Fruit fly (Drosophila melanogaster) whole organism, embryonic: ENCODE results near the gene CG7579.
A peak's percentile ranks its signal among the peaks of the same experiment; 100 is the strongest.

Experiments used
- CG10267 ChIP-seq: fragments of 200-800 bp; sonication (Bioruptor generic); optimal IDR thresholded peaks from 2 replicates; lab custom pipeline; 2018; ENCODE audit warnings: missing biosample characterization, mild to moderate bottlenecking, missing genetic modification characterization, moderate library complexity
- CG11093 ChIP-seq: fragments of 200-800 bp; sonication (Bioruptor generic); IDR thresholded peaks from 3 replicates; pipeline ENCODE4 v1.3.6; 2022; ENCODE audit warnings: missing biosample characterization, missing genetic modification characterization
- CG12155 ChIP-seq: fragments of 200-800 bp; sonication (Bioruptor generic); optimal IDR thresholded peaks from 3 replicates; lab custom pipeline; 2016; ENCODE audit warnings: missing biosample characterization, missing genetic modification characterization
- CG12299 ChIP-seq: fragments of 200-800 bp; sonication (Bioruptor generic); optimal IDR thresholded peaks from 2 replicates; lab custom pipeline; 2018; ENCODE audit warnings: missing biosample characterization, mild to moderate bottlenecking, missing genetic modification characterization
- CG13775 ChIP-seq: fragments of 200-800 bp; sonication (Bioruptor generic); optimal IDR thresholded peaks from 3 replicates; lab custom pipeline; 2017; ENCODE audit warnings: missing biosample characterization, mild to moderate bottlenecking, missing genetic modification characterization
- CG14710 ChIP-seq: fragments of 200-800 bp; sonication (Bioruptor generic); optimal IDR thresholded peaks from 3 replicates; lab custom pipeline; 2019; ENCODE audit warnings: missing biosample characterization, mild to moderate bottlenecking, missing genetic modification characterization, moderate library complexity
- CG33557 ChIP-seq: fragments of 200-800 bp; sonication (Bioruptor generic); optimal IDR thresholded peaks from 2 replicates; lab custom pipeline; 2019; ENCODE audit warnings: missing biosample characterization, mild to moderate bottlenecking, missing genetic modification characterization, moderate library complexity
- CG3726 ChIP-seq: fragments of 200-800 bp; sonication (Bioruptor generic); IDR thresholded peaks from 3 replicates; pipeline ENCODE4, ENCODE4 v1.3.6; 2022; ENCODE audit warnings: missing biosample characterization, missing genetic modification characterization
- CG4404 ChIP-seq: fragments of 200-800 bp; sonication (Bioruptor generic); IDR thresholded peaks from 2 replicates; pipeline ENCODE4 v1.3.6; 2022; ENCODE audit warnings: missing biosample characterization, missing genetic modification characterization
- CG5180 ChIP-seq: fragments of 200-800 bp; sonication (Bioruptor generic); optimal IDR thresholded peaks from 3 replicates; lab custom pipeline; 2017; ENCODE audit warnings: missing biosample characterization, missing genetic modification characterization, mild to moderate bottlenecking, moderate library complexity, missing genetic modification reagents
- CG6254 ChIP-seq: fragments of 200-800 bp; sonication (Bioruptor generic); optimal IDR thresholded peaks from 3 replicates; lab custom pipeline; 2017; ENCODE audit warnings: mild to moderate bottlenecking, missing biosample characterization, missing genetic modification reagents, missing genetic modification characterization
- CG7839 ChIP-seq: fragments of 200-800 bp; sonication (Bioruptor generic); optimal IDR thresholded peaks from 3 replicates; lab custom pipeline; 2018; ENCODE audit warnings: missing biosample characterization, mild to moderate bottlenecking, missing genetic modification characterization, moderate library complexity
- CG8924 ChIP-seq: fragments of 200-800 bp; optimal IDR thresholded peaks from 3 replicates; lab custom pipeline; 2019; ENCODE audit warnings: missing biosample characterization, mild to moderate bottlenecking, missing genetic modification characterization, moderate library complexity
- CG9437 ChIP-seq: fragments of 200-800 bp; sonication (Bioruptor generic); optimal IDR thresholded peaks from 2 replicates; lab custom pipeline; 2018; ENCODE audit warnings: missing biosample characterization, mild to moderate bottlenecking, missing genetic modification characterization
- D ChIP-seq, 2 experiments: fragments of 200-800 bp in 1 of 2; fragments of >200 bp in 1 of 2; sonication (Bioruptor generic) in 1 of 2; optimal IDR thresholded peaks; 2 replicates in 1 of 2; 3 replicates in 1 of 2; lab custom pipeline; 2017; ENCODE audit warnings: mild to moderate bottlenecking in 1 of 2, missing biosample characterization in 1 of 2, missing genetic modification characterization in 1 of 2, missing genetic modification reagents in 1 of 2
- Dip3 ChIP-seq: fragments of 200-800 bp; sonication (Bioruptor generic); optimal IDR thresholded peaks from 3 replicates; lab custom pipeline; 2016; ENCODE audit warnings: missing biosample characterization, missing genetic modification characterization
- Doc3 ChIP-seq: fragments of 200-800 bp; sonication (Bioruptor generic); IDR thresholded peaks from 3 replicates; pipeline ENCODE4 v1.3.6; 2022; ENCODE audit warnings: missing biosample characterization, missing genetic modification characterization; ENCODE audit not compliant: partially characterized antibody
- Dref ChIP-seq: fragments of 200-800 bp; sonication (Bioruptor generic); IDR thresholded peaks from 2 replicates; pipeline ENCODE4 v1.3.6; 2022; ENCODE audit warnings: missing biosample characterization, missing genetic modification characterization
- ERR ChIP-seq: fragments of 200-800 bp; sonication (Bioruptor generic); optimal IDR thresholded peaks from 2 replicates; lab custom pipeline; 2016; ENCODE audit warnings: missing biosample characterization, missing genetic modification characterization
- Elba2 ChIP-seq: fragments of 200-800 bp; sonication (Bioruptor generic); optimal IDR thresholded peaks from 3 replicates; lab custom pipeline; 2016; ENCODE audit warnings: missing biosample characterization, missing genetic modification characterization
- Ets65A ChIP-seq: fragments of 200-800 bp; sonication (Bioruptor generic); peaks from one replicate; lab custom pipeline; 2016; ENCODE audit warnings: missing biosample characterization, missing genetic modification characterization
- Gsc ChIP-seq: fragments of 200-800 bp; sonication (Bioruptor generic); IDR thresholded peaks from 2 replicates; pipeline ENCODE4 v1.3.6; 2022; ENCODE audit warnings: missing biosample characterization, missing genetic modification characterization
- Med ChIP-seq: fragments of 200-800 bp; sonication (Bioruptor generic); peaks from one replicate; lab custom pipeline; 2016; ENCODE audit warnings: missing biosample characterization, missing genetic modification characterization, mild to moderate bottlenecking, inconsistent platforms, moderate library complexity
- NC2α ChIP-seq: fragments of 200-800 bp; sonication (Bioruptor generic); optimal IDR thresholded peaks from 2 replicates; lab custom pipeline; 2016; ENCODE audit warnings: missing biosample characterization, missing genetic modification characterization
- Nf-YB ChIP-seq: fragments of 200-800 bp; sonication (Bioruptor generic); optimal IDR thresholded peaks from 3 replicates; lab custom pipeline; 2019; ENCODE audit warnings: missing biosample characterization, mild to moderate bottlenecking, missing genetic modification characterization, moderate library complexity
- Six4 ChIP-seq: fragments of 200-800 bp; sonication (Bioruptor generic); optimal IDR thresholded peaks from 2 replicates; lab custom pipeline; 2016; ENCODE audit warnings: missing biosample characterization, missing genetic modification characterization
- Ssrp ChIP-seq: fragments of 200-800 bp; sonication (Bioruptor generic); optimal IDR thresholded peaks from 2 replicates; lab custom pipeline; 2018; ENCODE audit warnings: missing biosample characterization, mild to moderate bottlenecking, missing genetic modification characterization, moderate library complexity
- Stat92E ChIP-seq, 3 experiments: fragments of >200 bp in 2 of 3; fragments of 200-800 bp in 1 of 3; sonication (Bioruptor generic) in 1 of 3; optimal IDR thresholded peaks; 2 replicates each; lab custom pipeline; 2017 to 2019; ENCODE audit warnings: missing biosample characterization in 3 of 3, missing genetic modification characterization in 3 of 3, mild to moderate bottlenecking in 1 of 3, moderate library complexity in 1 of 3
- YL-1 ChIP-seq: fragments of 200-800 bp; sonication (Bioruptor generic); optimal IDR thresholded peaks from 3 replicates; lab custom pipeline; 2017; ENCODE audit warnings: missing biosample characterization, mild to moderate bottlenecking, missing genetic modification characterization
- al ChIP-seq: fragments of 200-800 bp; sonication (Bioruptor generic); IDR thresholded peaks from 2 replicates; pipeline ENCODE4 v1.3.6; 2022; ENCODE audit warnings: missing biosample characterization, missing genetic modification characterization
- bcd ChIP-seq: fragments of 200-800 bp; sonication (Bioruptor generic); optimal IDR thresholded peaks from 2 replicates; lab custom pipeline; 2017; ENCODE audit warnings: missing biosample characterization, mild to moderate bottlenecking, missing genetic modification characterization
- bsh ChIP-seq, 2 experiments: fragments of 200-800 bp; sonication (Bioruptor generic); optimal IDR thresholded peaks; 2 replicates each; lab custom pipeline; 2017 to 2018; ENCODE audit warnings: mild to moderate bottlenecking in 2 of 2, missing biosample characterization in 2 of 2, missing genetic modification characterization in 2 of 2, moderate library complexity in 1 of 2
- chinmo ChIP-seq: fragments of 200-800 bp; sonication (Bioruptor generic); IDR thresholded peaks from 4 replicates; pipeline ENCODE4 v1.3.6; 2022; ENCODE audit warnings: missing biosample characterization, missing genetic modification characterization; ENCODE audit not compliant: partially characterized antibody
- dmrt11E ChIP-seq: fragments of 200-800 bp; sonication (Bioruptor generic); optimal IDR thresholded peaks from 3 replicates; lab custom pipeline; 2018; ENCODE audit warnings: missing biosample characterization, mild to moderate bottlenecking, missing genetic modification characterization, moderate library complexity
- dysf ChIP-seq: fragments of 200-800 bp; sonication (Bioruptor generic); IDR thresholded peaks from 3 replicates; pipeline ENCODE4 v1.3.6; 2022; ENCODE audit warnings: missing biosample characterization, missing genetic modification characterization
- gfzf ChIP-seq: fragments of 200-800 bp; sonication (Bioruptor generic); optimal IDR thresholded peaks from 2 replicates; lab custom pipeline; 2016; ENCODE audit warnings: missing biosample characterization, mild to moderate bottlenecking, missing genetic modification characterization, moderate library complexity
- grau ChIP-seq: fragments of 200-800 bp; optimal IDR thresholded peaks from 3 replicates; lab custom pipeline; 2019; ENCODE audit warnings: missing biosample characterization, mild to moderate bottlenecking, missing genetic modification characterization, moderate library complexity
- gsb ChIP-seq: fragments of 200-800 bp; sonication (Bioruptor generic); IDR thresholded peaks from 2 replicates; pipeline ENCODE4 v1.3.6; 2022; ENCODE audit warnings: missing biosample characterization, missing genetic modification characterization
- kay ChIP-seq: fragments of 200-800 bp; sonication (Bioruptor generic); optimal IDR thresholded peaks from 2 replicates; lab custom pipeline; 2016; ENCODE audit warnings: missing biosample characterization, missing genetic modification characterization
- lola ChIP-seq, 3 experiments: fragments of >200 bp in 2 of 3; fragments of 200-800 bp in 1 of 3; sonication (Bioruptor generic) in 1 of 3; optimal IDR thresholded peaks; 2 replicates each; lab custom pipeline; 2017 to 2019; ENCODE audit warnings: missing biosample characterization in 3 of 3, missing genetic modification characterization in 3 of 3, mild to moderate bottlenecking in 1 of 3, moderate library complexity in 1 of 3
- phol ChIP-seq: fragments of 200-800 bp; sonication (Bioruptor generic); optimal IDR thresholded peaks from 3 replicates; lab custom pipeline; 2018; ENCODE audit warnings: missing biosample characterization, mild to moderate bottlenecking, missing genetic modification characterization, moderate library complexity
- sc ChIP-seq, 3 experiments: fragments of >200 bp in 2 of 3; fragments of 200-800 bp in 1 of 3; sonication (Bioruptor generic) in 1 of 3; optimal IDR thresholded peaks; 2 replicates in 2 of 3; 3 replicates in 1 of 3; lab custom pipeline; 2017; ENCODE audit warnings: mild to moderate bottlenecking in 1 of 3, missing biosample characterization in 1 of 3, missing genetic modification characterization in 1 of 3, missing genetic modification reagents in 1 of 3
- tin ChIP-seq: fragments of 200-800 bp; sonication (Bioruptor generic); optimal IDR thresholded peaks from 3 replicates; lab custom pipeline; 2016; ENCODE audit warnings: missing biosample characterization, missing genetic modification characterization
- tio ChIP-seq: fragments of 200-800 bp; sonication (Bioruptor generic); optimal IDR thresholded peaks from 2 replicates; lab custom pipeline; 2017; ENCODE audit warnings: missing biosample characterization, missing genetic modification characterization, inconsistent platforms
- trh ChIP-seq: fragments of 200-800 bp; sonication (Bioruptor generic); optimal IDR thresholded peaks from 2 replicates; lab custom pipeline; 2016; ENCODE audit warnings: missing biosample characterization, missing genetic modification characterization

Gene CG7579

DNA sequence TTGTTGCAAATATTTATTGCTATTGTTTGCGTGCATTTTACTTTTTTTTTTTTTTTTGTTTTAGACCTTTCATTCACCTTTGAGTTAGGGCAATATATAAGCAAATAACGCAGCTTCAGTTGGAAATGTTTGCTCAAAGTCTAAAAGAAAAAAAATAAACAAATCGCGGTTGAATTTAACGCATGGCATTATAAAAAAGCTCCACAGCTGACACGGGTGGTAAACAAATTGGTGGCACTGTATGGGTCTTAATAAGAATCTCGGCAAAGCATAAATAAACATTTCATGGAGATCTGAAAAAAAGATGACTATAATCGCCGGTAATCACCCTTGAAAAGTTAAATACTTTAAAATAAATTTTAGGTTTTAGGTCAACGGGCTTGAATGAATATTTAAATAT lies 11.2 kb upstream of the CG7579 start (continued):
- TF ChIP-seq CG12155: no peak
- TF ChIP-seq Doc3: no peak
- no peak for TF ChIP-seq Ets65A (GFP tag; lab: Kevin White, UChicago)
- no peak for TF ChIP-seq NC2α (GFP tag; lab: Kevin White, UChicago)
- TF ChIP-seq YL-1 (GFP tag; lab: Kevin White, UChicago): no peak

DNA sequence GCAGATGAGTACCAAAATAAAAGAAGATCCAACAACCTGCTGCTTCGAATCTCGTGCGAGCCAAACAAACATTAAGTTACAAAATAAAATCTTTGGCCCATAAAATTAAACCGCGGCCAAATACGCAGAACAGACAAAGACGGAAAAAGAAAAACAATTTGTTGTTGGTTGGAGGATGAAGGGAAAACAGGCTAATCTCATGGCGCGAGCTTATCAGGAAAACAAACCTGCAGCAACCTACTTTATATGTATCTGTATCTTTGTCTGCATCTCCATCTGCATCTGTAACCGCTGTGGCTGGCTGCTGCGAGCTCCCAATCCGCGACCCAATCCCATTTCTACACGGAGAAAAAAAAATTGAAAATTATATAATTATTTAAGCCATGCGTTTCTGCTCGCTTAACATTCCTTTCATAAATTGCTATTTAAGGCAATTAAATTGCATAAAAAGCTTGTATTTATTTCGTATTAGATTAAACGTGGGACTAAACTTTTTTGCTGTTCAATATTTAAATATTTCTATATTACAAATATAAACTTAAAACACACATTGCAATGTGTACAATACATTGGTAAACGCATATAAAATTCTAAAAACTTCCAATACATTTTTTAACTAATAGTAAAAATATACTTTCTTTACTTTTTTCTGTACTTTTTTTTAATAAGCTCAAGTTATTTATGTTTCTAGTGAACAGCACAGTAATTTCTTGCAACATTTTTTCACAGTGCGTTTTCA lies 9.7 kb upstream of the CG7579 start:
- TF ChIP-seq Nf-YB (GFP tag; lab: Kevin White, UChicago): peak; percentile 13
- TF ChIP-seq Ets65A (GFP tag; lab: Kevin White, UChicago): no peak
- TF ChIP-seq CG5180 (GFP tag; lab: Kevin White, UChicago): no peak
- TF ChIP-seq CG10267 (tag; lab: Kevin White, UChicago): peak; percentile 55
- TF ChIP-seq Dip3 (GFP tag; lab: Kevin White, UChicago): no peak
- peak; percentile 39 for TF ChIP-seq CG8924 (tag; lab: Kevin White, UChicago)
- peak; percentile 69 for TF ChIP-seq Ssrp (tag; lab: Kevin White, UChicago)
- peak; percentile 38 for TF ChIP-seq CG7839 (tag; lab: Kevin White, UChicago)
- TF ChIP-seq Doc3: no peak
- TF ChIP-seq CG12299 (tag; lab: Kevin White, UChicago): no peak
- TF ChIP-seq dysf: 0 out of 3 replicates have a peak, but pooled peaks have one; percentile 9
- TF ChIP-seq dmrt11E (tag; lab: Kevin White, UChicago): peak; percentile 80
- peak; percentile 72 for TF ChIP-seq CG14710
- peak; percentile 36 for TF ChIP-seq grau
- TF ChIP-seq kay (GFP tag; lab: Kevin White, UChicago): no peak
- peak; percentile 42 for TF ChIP-seq Med (GFP tag; lab: Kevin White, UChicago)
- TF ChIP-seq Six4 (GFP tag; lab: Kevin White, UChicago): peak; percentile 3
- peak; percentile 32 for TF ChIP-seq CG6254 (GFP tag; lab: Kevin White, UChicago)
- TF ChIP-seq CG11093 (GFP tag; lab: Robert Waterston, UW): peak; percentile 22; the same call in 1 of the 3 replicates
- peak; percentile 21 for TF ChIP-seq trh (GFP tag; lab: Kevin White, UChicago)
- TF ChIP-seq Stat92E (GFP tag; optimal IDR thresholded peaks at IDR 0.05; lab: Kevin White, UChicago): peak in 1 of 3 experiments; percentile 72
- peak; percentile 14 for TF ChIP-seq bcd (GFP tag; lab: Kevin White, UChicago)
- TF ChIP-seq CG33557: peak; percentile 53
- TF ChIP-seq gsb (GFP tag; lab: Robert Waterston, UW): no peak
- TF ChIP-seq gfzf (GFP tag; lab: Kevin White, UChicago): no peak
- TF ChIP-seq Elba2: no peak
- peak; percentile 19 for TF ChIP-seq tin (GFP tag; lab: Kevin White, UChicago)
- no peak for TF ChIP-seq sc (optimal IDR thresholded peaks at IDR 0.05; lab: Kevin White, UChicago)
- TF ChIP-seq sc (GFP tag; optimal IDR thresholded peaks at IDR 0.05; lab: Kevin White, UChicago): peak; percentile 57
- TF ChIP-seq CG9437 (GFP tag; lab: Kevin White, UChicago): peak; percentile 57
- peak; percentile 34 for TF ChIP-seq CG13775 (GFP tag; lab: Kevin White, UChicago)
- TF ChIP-seq D (optimal IDR thresholded peaks at IDR 0.05; lab: Kevin White, UChicago): no peak
- TF ChIP-seq D (GFP tag; optimal IDR thresholded peaks at IDR 0.05; lab: Kevin White, UChicago): peak; percentile 56
- TF ChIP-seq bsh (GFP tag; optimal IDR thresholded peaks at IDR 0.05; lab: Kevin White, UChicago): peak in 1 of 2 experiments; percentile 41
- no peak for TF ChIP-seq CG3726 (GFP tag; lab: Robert Waterston, UW)
- TF ChIP-seq Dref (GFP tag; lab: Robert Waterston, UW): no peak
- TF ChIP-seq CG4404 (GFP tag; lab: Robert Waterston, UW): no peak
- TF ChIP-seq ERR: no peak
- TF ChIP-seq al (GFP tag; lab: Robert Waterston, UW): no peak
- peak in 1 of 3 experiments; percentile 79 for TF ChIP-seq lola (GFP tag; optimal IDR thresholded peaks at IDR 0.05; lab: Kevin White, UChicago)
- no peak for TF ChIP-seq Gsc (GFP tag; lab: Robert Waterston, UW)
- TF ChIP-seq phol: peak; percentile 78
- TF ChIP-seq tio: peak; percentile 54
- no peak for TF ChIP-seq chinmo (GFP tag; lab: Robert Waterston, UW)
